Worm (Caenorhabditis elegans): ENCODE data around the gene C16E9.1.

- TF ChIP-seq unc-39 (tag; optimal IDR thresholded peaks at IDR 0.05), result no peak
- TF ChIP-seq ama-1 (optimal IDR thresholded peaks at IDR 0.05), result no peak
Observed at ce11 chrX:6959534-6959933, 19.5 kb downstream of the C16E9.1 start.

Measured in whole organism, L3 larva.